Worm (Caenorhabditis elegans): ENCODE measurements around the gene F55C9.14.

- TF ChIP-seq ceh-88 (GFP tag; IDR thresholded peaks at IDR 0.05) (no peak), dsc-1 (tag; optimal IDR thresholded peaks at IDR 0.05) (no peak)
These were observed 7.5 kb downstream of the F55C9.14 start, which contains the start of gene F55C9.15 for ce11 chrV:19306906-19307305.
